Worm (Caenorhabditis elegans) whole organism, L4 larva: ENCODE data around the gene ddn-3.
A peak's percentile ranks its signal among the peaks of the same experiment; 100 is the strongest.

Experiments
- D1046.2 ChIP-seq: fragments of 200-800 bp; sonication (Bioruptor generic); IDR thresholded peaks from 2 replicates; pipeline ENCODE4 v1.3.6; 2022; ENCODE audit warnings: missing genetic modification characterization, missing compliant biosample characterization
- F26F4.8 ChIP-seq: fragments of 200-800 bp; sonication (Bioruptor generic); conservative IDR thresholded peaks from 2 replicates; pipeline ENCODE4 v1.3.6; 2022; ENCODE audit warnings: missing genetic modification characterization, missing compliant biosample characterization
- F49E8.2 ChIP-seq: sonication (generic microtip); optimal IDR thresholded peaks from 2 replicates; lab custom pipeline; 2016; ENCODE audit warnings: missing compliant biosample characterization, mild to moderate bottlenecking, missing genetic modification characterization, borderline replicate concordance
- Y75B8A.6 ChIP-seq: fragments of 200-800 bp; sonication (Bioruptor generic); IDR thresholded peaks from 2 replicates; pipeline ENCODE4 v1.3.6; 2022; ENCODE audit warnings: missing genetic modification reagents, missing genetic modification characterization, missing compliant biosample characterization
- ZK337.2 ChIP-seq: fragments of 200-800 bp; sonication (Bioruptor generic); IDR thresholded peaks from 2 replicates; pipeline ENCODE4 v1.3.6; 2022; ENCODE audit warnings: missing genetic modification reagents, missing genetic modification characterization, missing compliant biosample characterization
- ZK546.5 ChIP-seq, 2 experiments: sonication (generic microtip); optimal IDR thresholded peaks; 2 replicates each; lab custom pipeline; 2017; ENCODE audit warnings: missing biosample characterization in 2 of 2, missing genetic modification characterization in 2 of 2
- aha-1 ChIP-seq: fragments of 150-350 bp; peaks from one replicate; lab custom pipeline; 2014; ENCODE audit warnings: missing biosample characterization, missing genetic modification characterization
- aly-2 ChIP-seq: sonication (generic microtip); optimal IDR thresholded peaks from 2 replicates; lab custom pipeline; 2018; ENCODE audit warnings: missing biosample characterization, missing genetic modification characterization
- ama-1 ChIP-seq: fragments of 150-350 bp; optimal IDR thresholded peaks from 2 replicates; lab custom pipeline; 2014; ENCODE audit warnings: inconsistent platforms, mixed read lengths
- ceh-82 ChIP-seq: sonication (generic microtip); optimal IDR thresholded peaks from 2 replicates; lab custom pipeline; 2017; ENCODE audit warnings: missing biosample characterization, missing genetic modification characterization
- daf-16 ChIP-seq, 3 experiments: sonication (generic microtip); optimal IDR thresholded peaks; 2 replicates each; lab custom pipeline; 2016 to 2017; ENCODE audit warnings: missing genetic modification characterization in 3 of 3, missing genetic modification reagents in 3 of 3, mild to moderate bottlenecking in 2 of 3, missing compliant biosample characterization in 2 of 3, missing biosample characterization in 1 of 3, moderate library complexity in 1 of 3
- daf-19 ChIP-seq: fragments of 200-800 bp; sonication (Bioruptor generic); conservative IDR thresholded peaks from 2 replicates; pipeline ENCODE4 v1.3.6; 2022; ENCODE audit warnings: missing genetic modification characterization, missing compliant biosample characterization
- dmd-6 ChIP-seq: fragments of 200-800 bp; sonication (Bioruptor generic); IDR thresholded peaks from 2 replicates; pipeline ENCODE4 v1.3.6; 2022; ENCODE audit warnings: missing genetic modification reagents, missing genetic modification characterization, missing compliant biosample characterization
- dmd-9 ChIP-seq: fragments of 200-800 bp; sonication (Bioruptor generic); IDR thresholded peaks from 2 replicates; pipeline ENCODE4 v1.3.6; 2022; ENCODE audit warnings: missing genetic modification reagents, missing genetic modification characterization, missing compliant biosample characterization
- dpl-1 ChIP-seq: fragments of 150-350 bp; optimal IDR thresholded peaks from 2 replicates; lab custom pipeline; 2014; ENCODE audit warnings: missing biosample characterization, missing genetic modification reagents, missing genetic modification characterization
- dve-1 ChIP-seq: sonication (generic microtip); optimal IDR thresholded peaks from 2 replicates; lab custom pipeline; 2017; ENCODE audit warnings: antibody characterized with exemption, mild to moderate bottlenecking, missing genetic modification characterization, missing compliant biosample characterization; ENCODE audit not compliant: insufficient read depth
- fkh-10 ChIP-seq: fragments of 150-350 bp; optimal IDR thresholded peaks from 2 replicates; lab custom pipeline; 2014; ENCODE audit warnings: missing biosample characterization, missing genetic modification reagents, missing genetic modification characterization
- lim-7 ChIP-seq: fragments of 200-800 bp; sonication (Bioruptor generic); IDR thresholded peaks from 2 replicates; pipeline ENCODE4 v1.3.6; 2022; ENCODE audit warnings: missing genetic modification characterization, missing compliant biosample characterization
- lin-39 ChIP-seq: fragments of 150-350 bp; optimal IDR thresholded peaks from 2 replicates; lab custom pipeline; 2014; ENCODE audit warnings: missing biosample characterization, missing genetic modification reagents, missing genetic modification characterization
- lir-3 ChIP-seq: sonication (generic microtip); optimal IDR thresholded peaks from 2 replicates; lab custom pipeline; 2016; ENCODE audit warnings: mild to moderate bottlenecking, missing genetic modification characterization, missing compliant biosample characterization
- madf-9 ChIP-seq: fragments of 200-800 bp; sonication (Bioruptor generic); conservative IDR thresholded peaks from 2 replicates; pipeline ENCODE4 v1.3.6; 2022; ENCODE audit warnings: missing genetic modification reagents, missing genetic modification characterization, missing compliant biosample characterization
- mdl-1 ChIP-seq, 2 experiments: fragments of 150-350 bp in 1 of 2; sonication (generic microtip) in 1 of 2; optimal IDR thresholded peaks; 2 replicates each; lab custom pipeline; 2014 to 2017; ENCODE audit warnings: missing biosample characterization in 2 of 2, missing genetic modification characterization in 2 of 2
- mep-1 ChIP-seq: fragments of 150-350 bp; sonication (generic microtip); optimal IDR thresholded peaks from 3 replicates; lab custom pipeline; 2014; ENCODE audit warnings: missing biosample characterization, missing genetic modification characterization
- mes-2 ChIP-seq: sonication (generic microtip); optimal IDR thresholded peaks from 2 replicates; lab custom pipeline; 2016; ENCODE audit warnings: missing genotype, mild to moderate bottlenecking, missing genetic modification characterization, missing compliant biosample characterization; ENCODE audit not compliant: poor library complexity, severe bottlenecking
- mxl-3 ChIP-seq: fragments of 200-800 bp; sonication (Bioruptor generic); optimal IDR thresholded peaks from 2 replicates; lab custom pipeline; 2018; ENCODE audit warnings: mild to moderate bottlenecking, missing genetic modification characterization, missing compliant biosample characterization
- nhr-10 ChIP-seq: fragments of 150-350 bp; optimal IDR thresholded peaks from 2 replicates; lab custom pipeline; 2014; ENCODE audit warnings: missing biosample characterization, missing genetic modification characterization
- nhr-28 ChIP-seq: fragments of 150-350 bp; optimal IDR thresholded peaks from 2 replicates; lab custom pipeline; 2014; ENCODE audit warnings: missing biosample characterization, missing genetic modification characterization
- nhr-41 ChIP-seq: fragments of 200-800 bp; sonication (Bioruptor generic); IDR thresholded peaks from 2 replicates; pipeline ENCODE4 v1.3.6; 2022; ENCODE audit warnings: missing genetic modification reagents, missing genetic modification characterization, missing compliant biosample characterization
- nhr-6 ChIP-seq: fragments of 150-350 bp; optimal IDR thresholded peaks from 2 replicates; lab custom pipeline; 2014; ENCODE audit warnings: missing biosample characterization, missing genetic modification characterization
- nhr-76 ChIP-seq: fragments of 150-350 bp; optimal IDR thresholded peaks from 2 replicates; lab custom pipeline; 2014; ENCODE audit warnings: missing biosample characterization, missing genetic modification characterization
- nhr-77 ChIP-seq: fragments of 150-350 bp; optimal IDR thresholded peaks from 2 replicates; lab custom pipeline; 2014; ENCODE audit warnings: missing biosample characterization, missing genetic modification characterization
- pha-4 ChIP-seq, 2 experiments: fragments of 150-350 bp in 1 of 2; fragments of 200-800 bp in 1 of 2; sonication (Bioruptor generic) in 1 of 2; IDR thresholded peaks in 1 of 2; optimal IDR thresholded peaks in 1 of 2; 2 replicates each; pipeline versions ENCODE4 v1.3.6 to Lab custom; 2014 to 2022; ENCODE audit warnings: missing genetic modification characterization in 2 of 2, missing genetic modification reagents in 2 of 2, missing biosample characterization in 1 of 2, missing compliant biosample characterization in 1 of 2
- spr-1 ChIP-seq: sonication (generic microtip); optimal IDR thresholded peaks from 2 replicates; lab custom pipeline; 2016; ENCODE audit warnings: mild to moderate bottlenecking, missing genetic modification characterization, missing compliant biosample characterization
- spr-3 ChIP-seq: fragments of 200-800 bp; sonication (Bioruptor generic); optimal IDR thresholded peaks from 2 replicates; lab custom pipeline; 2018; ENCODE audit warnings: mild to moderate bottlenecking, missing genetic modification characterization, missing compliant biosample characterization
- tra-1 ChIP-seq: fragments of 200-800 bp; sonication (Bioruptor generic); IDR thresholded peaks from 2 replicates; pipeline ENCODE4 v1.3.6; 2022; ENCODE audit warnings: missing genetic modification reagents, missing genetic modification characterization, missing compliant biosample characterization
- unc-62 ChIP-seq, 3 experiments: fragments of 150-350 bp in 1 of 3; sonication (generic microtip); optimal IDR thresholded peaks in 2 of 3; peaks in 1 of 3; 1 replicate in 1 of 3; 2 replicates in 2 of 3; lab custom pipeline; 2014 to 2017; ENCODE audit warnings: missing biosample characterization in 3 of 3, missing genetic modification characterization in 3 of 3, missing genetic modification reagents in 3 of 3, missing genotype in 1 of 3
- vab-7 ChIP-seq: fragments of 200-800 bp; sonication (Bioruptor generic); IDR thresholded peaks from 2 replicates; pipeline ENCODE4 v1.3.6; 2022; ENCODE audit warnings: missing genetic modification reagents, missing genetic modification characterization, missing compliant biosample characterization
- zfp-2 ChIP-seq: sonication (generic microtip); optimal IDR thresholded peaks from 2 replicates; lab custom pipeline; 2016; ENCODE audit warnings: mild to moderate bottlenecking, missing genetic modification characterization, missing compliant biosample characterization
- zfp-3 ChIP-seq: fragments of 200-800 bp; sonication (Bioruptor generic); conservative IDR thresholded peaks from 2 replicates; pipeline ENCODE4 v1.3.6; 2022; ENCODE audit warnings: missing genetic modification reagents, missing genetic modification characterization, missing compliant biosample characterization
- zip-11 ChIP-seq: fragments of 200-800 bp; sonication (Bioruptor generic); IDR thresholded peaks from 2 replicates; pipeline ENCODE4 v1.3.6; 2022; ENCODE audit warnings: missing genetic modification characterization, missing compliant biosample characterization

ddn-3 gene

ce11 chrV:14331477-14331876 is 20.5 kb upstream of the ddn-3 start, which contains the start of gene F47B8.8:
Gene F47B8.8, plus strand, starts transcription at chrV:14331733.
- TF ChIP-seq ama-1 (lab: Kevin White, UChicago), result no peak
- no peak for TF ChIP-seq F26F4.8 (GFP tag; lab: Robert Waterston, UW)
- no peak for TF ChIP-seq D1046.2 (GFP tag; lab: Robert Waterston, UW)
- TF ChIP-seq mdl-1 (tag; optimal IDR thresholded peaks at IDR 0.05; lab: Kevin White, UChicago), result peak in 1 of 2 experiments; percentile 13
- TF ChIP-seq spr-3 (GFP tag; lab: Kevin White, UChicago), result no peak
- TF ChIP-seq madf-9 (GFP tag; lab: Robert Waterston, UW), result no peak

- no peak for TF ChIP-seq nhr-28 (tag; lab: Kevin White, UChicago)
- no peak for TF ChIP-seq nhr-76
- no peak for TF ChIP-seq tra-1 (GFP tag; lab: Robert Waterston, UW)
- no peak for TF ChIP-seq ama-1 (lab: Kevin White, UChicago)
- no peak for TF ChIP-seq Y75B8A.6 (GFP tag; lab: Robert Waterston, UW)
- no peak for TF ChIP-seq F49E8.2
- TF ChIP-seq daf-19 (GFP tag; lab: Robert Waterston, UW), result no peak
- TF ChIP-seq ZK337.2 (GFP tag; lab: Robert Waterston, UW), result no peak
- no peak for TF ChIP-seq lin-39 (tag; lab: Kevin White, UChicago)
- no peak for TF ChIP-seq zfp-3 (GFP tag; lab: Robert Waterston, UW)
Observed at ce11 chrV:14328806-14329205, 17.8 kb upstream of the ddn-3 start, which contains the start of gene pepm-1. Gene pepm-1, plus strand, starts transcription at chrV:14329106.

- TF ChIP-seq mes-2 (tag; lab: Kevin White, UChicago) (no peak), nhr-6 (no peak), ZK546.5 (tag; optimal IDR thresholded peaks at IDR 0.05; lab: Kevin White, UChicago) (no peak)
Observed at ce11 chrV:14327776-14328175, 16.8 kb upstream of the ddn-3 start, which contains the start of gene F47B8.5. Gene F47B8.5, minus strand, starts transcription at chrV:14327876.

- TF ChIP-seq mdl-1 (tag; optimal IDR thresholded peaks at IDR 0.05; lab: Kevin White, UChicago) (peak in 1 of 2 experiments; percentile 53), zfp-2 (no peak), nhr-41 (GFP tag; lab: Robert Waterston, UW) (0 out of 2 replicates have a peak, but pooled peaks have one; percentile 6), spr-1 (tag; lab: Kevin White, UChicago) (no peak), fkh-10 (GFP tag; lab: Kevin White, UChicago) (no peak), ceh-82 (tag; lab: Kevin White, UChicago) (no peak), pha-4 (GFP tag; IDR thresholded peaks at IDR 0.05; lab: Robert Waterston, UW) (peak; percentile 90; the same call in 1 of the 2 replicates), pha-4 (tag; optimal IDR thresholded peaks at IDR 0.05; lab: Kevin White, UChicago) (no peak), mxl-3 (peak; percentile 13), F26F4.8 (GFP tag; lab: Robert Waterston, UW) (0 out of 2 replicates have a peak, but pooled peaks have one; percentile 3), nhr-28 (tag; lab: Kevin White, UChicago) (peak; percentile 76), ZK546.5 (tag; optimal IDR thresholded peaks at IDR 0.05; lab: Kevin White, UChicago) (no peak), mes-2 (tag; lab: Kevin White, UChicago) (no peak), zip-11 (no peak), lim-7 (GFP tag; lab: Robert Waterston, UW) (peak; percentile 32; the same call in 1 of the 2 replicates), aha-1 (tag; lab: Kevin White, UChicago) (peak; percentile 76), vab-7 (GFP tag; lab: Robert Waterston, UW) (0 out of 2 replicates have a peak, but pooled peaks have one; percentile 17), madf-9 (GFP tag; lab: Robert Waterston, UW) (no peak), lir-3 (tag; lab: Kevin White, UChicago) (no peak), dmd-9 (GFP tag; lab: Robert Waterston, UW) (0 out of 2 replicates have a peak, but pooled peaks have one; percentile 33), aly-2 (no peak), dve-1 (tag; lab: Kevin White, UChicago) (no peak), dpl-1 (no peak), nhr-10 (tag; lab: Kevin White, UChicago) (no peak), nhr-77 (tag; lab: Kevin White, UChicago) (peak; percentile 20), unc-62 (GFP tag; optimal IDR thresholded peaks at IDR 0.05 in 1 of 2; lab: Kevin White, UChicago) (peak in 1 of 2 experiments; percentile 96), unc-62 (tag; optimal IDR thresholded peaks at IDR 0.05; lab: Kevin White, UChicago) (no peak), mep-1 (tag; lab: Kevin White, UChicago) (no peak), dmd-6 (GFP tag; lab: Robert Waterston, UW) (peak; percentile 44), daf-16 (GFP tag; optimal IDR thresholded peaks at IDR 0.05; lab: Kevin White, UChicago) (no peak), daf-16 (tag; optimal IDR thresholded peaks at IDR 0.05; lab: Kevin White, UChicago) (peak; percentile 99)
Observed at ce11 chrV:14324502-14325467, 13.8 kb upstream of the ddn-3 start, which contains the start of the genes F47B8.4 and F47B8.18. Gene F47B8.4, minus strand, starts transcription at chrV:14324673. Gene F47B8.18, minus strand, starts transcription at chrV:14325464.
